Fruit fly (Drosophila melanogaster): Measurements from ENCODE around the gene CG4281.

Gene CG4281

dm6 chrX:2094072-2094761, 29.3 kb upstream of the CG4281 start, which contains the start of gene csw (continued):
- peak; percentile 54; the same call in 2 of the 3 replicates for TF ChIP-seq zfh1 (GFP tag; IDR thresholded peaks at IDR 0.05)
- peak; percentile 38 for TF ChIP-seq CG17359 (tag; optimal IDR thresholded peaks at IDR 0.05)
- no peak for TF ChIP-seq CG12104 (GFP tag; optimal IDR thresholded peaks at IDR 0.05)
- TF ChIP-seq CG12942 (GFP tag; optimal IDR thresholded peaks at IDR 0.05) = peak; percentile 28
- no peak for TF ChIP-seq crc (GFP tag; optimal IDR thresholded peaks at IDR 0.05)
- no peak for TF ChIP-seq dmrt99B (tag; optimal IDR thresholded peaks at IDR 0.05)
- no peak for TF ChIP-seq HLH3B (GFP tag; IDR thresholded peaks at IDR 0.05)
- peak; percentile 33 for TF ChIP-seq Fer1 (GFP tag; optimal IDR thresholded peaks at IDR 0.05)
- TF ChIP-seq yki (optimal IDR thresholded peaks at IDR 0.05) = no peak
- TF ChIP-seq Sox100B (GFP tag; optimal IDR thresholded peaks at IDR 0.05) = no peak

dm6 chrX:2089812-2090211, 24.9 kb upstream of the CG4281 start:
- TF ChIP-seq CG8388 (GFP tag; optimal IDR thresholded peaks at IDR 0.05) (peak; percentile 13), chinmo (GFP tag; IDR thresholded peaks at IDR 0.05; ENCODE audit: partially characterized antibody) (0 out of 4 replicates have a peak, but pooled peaks have one; percentile 19), Usf (GFP tag; optimal IDR thresholded peaks at IDR 0.05) (no peak), CG11695 (GFP tag; IDR thresholded peaks at IDR 0.05) (peak; percentile 80), cg (GFP tag; optimal IDR thresholded peaks at IDR 0.05) (peak; percentile 28), CG10543 (GFP tag; optimal IDR thresholded peaks at IDR 0.05) (peak; percentile 14), kay (GFP tag; optimal IDR thresholded peaks at IDR 0.05) (peak; percentile 26), sd (tag; optimal IDR thresholded peaks at IDR 0.05) (peak; percentile 75), dmrt99B (tag; optimal IDR thresholded peaks at IDR 0.05) (peak; percentile 5), Deaf1 (tag; optimal IDR thresholded peaks at IDR 0.05) (peak; percentile 3), sug (tag; optimal IDR thresholded peaks at IDR 0.05) (peak; percentile 14), PHDP (tag; optimal IDR thresholded peaks at IDR 0.05) (no peak), CG11247 (GFP tag; IDR thresholded peaks at IDR 0.05) (no peak), Med (GFP tag) (peak; percentile 71)

- TF ChIP-seq CG10366 (GFP tag; IDR thresholded peaks at IDR 0.05) (no peak), Myb (GFP tag; optimal IDR thresholded peaks at IDR 0.05) (no peak), Hr3 (GFP tag; optimal IDR thresholded peaks at IDR 0.05) (no peak), ap (GFP tag; IDR thresholded peaks at IDR 0.05) (no peak), CkIIα-i1 (GFP tag; IDR thresholded peaks at IDR 0.05) (no peak), Deaf1 (tag; optimal IDR thresholded peaks at IDR 0.05) (no peak), CG10274 (GFP tag; optimal IDR thresholded peaks at IDR 0.05) (no peak), so (GFP tag; IDR thresholded peaks at IDR 0.05) (no peak), Optix (GFP tag; IDR thresholded peaks at IDR 0.05) (no peak), CG12391 (tag; optimal IDR thresholded peaks at IDR 0.05) (no peak), HmgD (GFP tag; optimal IDR thresholded peaks at IDR 0.05) (no peak), ftz-f1 (GFP tag; optimal IDR thresholded peaks at IDR 0.05) (peak; percentile 26), pan (optimal IDR thresholded peaks at IDR 0.05) (no peak), pan (GFP tag; optimal IDR thresholded peaks at IDR 0.05 in 1 of 2, IDR thresholded peaks at IDR 0.05 in 1 of 2) (peak in 1 of 2 experiments; percentile 6), Med (GFP tag) (peak; percentile 78), CG6272 (GFP tag; IDR thresholded peaks at IDR 0.05) (no peak), CG9797 (GFP tag; optimal IDR thresholded peaks at IDR 0.05) (no peak), sima (GFP tag; optimal IDR thresholded peaks at IDR 0.05) (no peak), CG12155 (GFP tag; optimal IDR thresholded peaks at IDR 0.05) (no peak), Hand (GFP tag; optimal IDR thresholded peaks at IDR 0.05) (no peak), tap (tag; optimal IDR thresholded peaks at IDR 0.05) (no peak), Drgx (GFP tag; IDR thresholded peaks at IDR 0.05) (peak; percentile 37; the same call in 1 of the 2 replicates), CG2120 (GFP tag; optimal IDR thresholded peaks at IDR 0.05) (peak; percentile 21), ranshi (GFP tag; IDR thresholded peaks at IDR 0.05) (no peak), Hmr (GFP tag; optimal IDR thresholded peaks at IDR 0.05) (no peak), disco-r (GFP tag; optimal IDR thresholded peaks at IDR 0.05) (no peak), rib (GFP tag; IDR thresholded peaks at IDR 0.05) (no peak), NK7.1 (GFP tag; optimal IDR thresholded peaks at IDR 0.05) (no peak)
These were observed 23.9 kb upstream of the CG4281 start for dm6 chrX:2088798-2089197.
